Fruit fly (Drosophila melanogaster): Measurements from ENCODE around the gene CG14731.

CG14731 gene

dm6 chr3R:11977336-11977678 lies 46.2 kb downstream of the CG14731 start (continued):
- TF ChIP-seq fd59A (GFP tag; optimal IDR thresholded peaks at IDR 0.05) (no peak), CG6163 (GFP tag; IDR thresholded peaks at IDR 0.05) (0 out of 3 replicates have a peak, but pooled peaks have one; percentile 6), CG3919 (GFP tag; optimal IDR thresholded peaks at IDR 0.05) (peak; percentile 34), CG31627 (GFP tag; optimal IDR thresholded peaks at IDR 0.05) (no peak), CG34406 (GFP tag; optimal IDR thresholded peaks at IDR 0.05) (peak; percentile 18), Eip75B (GFP tag; optimal IDR thresholded peaks at IDR 0.05) (no peak), Ets21C (GFP tag; optimal IDR thresholded peaks at IDR 0.05) (no peak), Lpt (GFP tag; optimal IDR thresholded peaks at IDR 0.05) (no peak), net (GFP tag; optimal IDR thresholded peaks at IDR 0.05) (no peak), pdm3 (GFP tag; optimal IDR thresholded peaks at IDR 0.05) (no peak), cyc (GFP tag; optimal IDR thresholded peaks at IDR 0.05) (no peak), Hr39 (GFP tag; optimal IDR thresholded peaks at IDR 0.05) (no peak), Gug (GFP tag; IDR thresholded peaks at IDR 0.05) (no peak), acj6 (GFP tag; optimal IDR thresholded peaks at IDR 0.05) (peak; percentile 27), topi (GFP tag; optimal IDR thresholded peaks at IDR 0.05) (no peak), Hr4 (GFP tag; optimal IDR thresholded peaks at IDR 0.05) (peak; percentile 41), Ets96B (tag; optimal IDR thresholded peaks at IDR 0.05) (peak; percentile 27), Blimp-1 (GFP tag; optimal IDR thresholded peaks at IDR 0.05) (no peak), salr (GFP tag; optimal IDR thresholded peaks at IDR 0.05) (peak in 1 of 2 experiments; percentile 18), CG11762 (GFP tag; optimal IDR thresholded peaks at IDR 0.05; ENCODE audit: insufficient read depth) (no peak), achi (GFP tag; optimal IDR thresholded peaks at IDR 0.05) (peak; percentile 38), CG6854 (GFP tag; optimal IDR thresholded peaks at IDR 0.05) (no peak), Met (GFP tag; optimal IDR thresholded peaks at IDR 0.05) (no peak), fd85E (GFP tag; optimal IDR thresholded peaks at IDR 0.05) (no peak), CG32006 (GFP tag; optimal IDR thresholded peaks at IDR 0.05) (peak; percentile 55), Smox (GFP tag; optimal IDR thresholded peaks at IDR 0.05) (no peak), CG6792 (GFP tag; optimal IDR thresholded peaks at IDR 0.05) (no peak), dac (GFP tag; optimal IDR thresholded peaks at IDR 0.05) (no peak)

- TF ChIP-seq CG16779 (tag; optimal IDR thresholded peaks at IDR 0.05), result no peak
- TF ChIP-seq svp (GFP tag), result peak; percentile 92
- TF ChIP-seq fkh (GFP tag; optimal IDR thresholded peaks at IDR 0.05), result no peak
- peak; percentile 5 for TF ChIP-seq vri (GFP tag; optimal IDR thresholded peaks at IDR 0.05)
- no peak for TF ChIP-seq spab (GFP tag; optimal IDR thresholded peaks at IDR 0.05)
Measured at dm6 chr3R:11978278-11978677, 47.2 kb downstream of the CG14731 start.

- peak; percentile 59 for TF ChIP-seq CG1621 (tag; optimal IDR thresholded peaks at IDR 0.05)
- no peak for TF ChIP-seq Sox15 (GFP tag; optimal IDR thresholded peaks at IDR 0.05)
- 0 out of 2 replicates have a peak, but pooled peaks have one; percentile 22 for TF ChIP-seq CG15336 (GFP tag; IDR thresholded peaks at IDR 0.05)
- peak; percentile 32 for TF ChIP-seq CG11762 (GFP tag; optimal IDR thresholded peaks at IDR 0.05; ENCODE audit: insufficient read depth)
- peak; percentile 62 for TF ChIP-seq Met (GFP tag; optimal IDR thresholded peaks at IDR 0.05)
- peak; percentile 14 for TF ChIP-seq vri (GFP tag; optimal IDR thresholded peaks at IDR 0.05)
- TF ChIP-seq Gug (GFP tag; IDR thresholded peaks at IDR 0.05), result 0 out of 2 replicates have a peak, but pooled peaks have one; percentile 20
- TF ChIP-seq dsx (GFP tag; optimal IDR thresholded peaks at IDR 0.05; ENCODE audit: poor library complexity, severe bottlenecking), result peak; percentile 24
- peak; percentile 46 for TF ChIP-seq esn (GFP tag; optimal IDR thresholded peaks at IDR 0.05)
- peak; percentile 41 for TF ChIP-seq CG10631 (GFP tag; optimal IDR thresholded peaks at IDR 0.05)
- no peak for TF ChIP-seq CG9139 (GFP tag; optimal IDR thresholded peaks at IDR 0.05)
- TF ChIP-seq Ets96B (tag; optimal IDR thresholded peaks at IDR 0.05), result peak; percentile 59
- peak in 1 of 2 experiments; percentile 21 for TF ChIP-seq ss (GFP tag; optimal IDR thresholded peaks at IDR 0.05)
- TF ChIP-seq Eip75B (GFP tag; optimal IDR thresholded peaks at IDR 0.05), result peak; percentile 49
- no peak for TF ChIP-seq CG11294 (GFP tag; IDR thresholded peaks at IDR 0.05)
- TF ChIP-seq svp (GFP tag), result peak; percentile 82
- TF ChIP-seq Ets21C (GFP tag; optimal IDR thresholded peaks at IDR 0.05), result peak; percentile 26
- TF ChIP-seq pdm3 (GFP tag; optimal IDR thresholded peaks at IDR 0.05), result peak; percentile 46
- TF ChIP-seq Sox14 (GFP tag; optimal IDR thresholded peaks at IDR 0.05), result peak; percentile 50
- peak; percentile 45 for TF ChIP-seq CG6792 (GFP tag; optimal IDR thresholded peaks at IDR 0.05)
- TF ChIP-seq CG6276 (GFP tag; optimal IDR thresholded peaks at IDR 0.05), result no peak
- no peak for TF ChIP-seq Eip93F (GFP tag; optimal IDR thresholded peaks at IDR 0.05)
- TF ChIP-seq Hr38 (GFP tag; optimal IDR thresholded peaks at IDR 0.05), result no peak
- peak; percentile 64 for TF ChIP-seq Sox102F (GFP tag; optimal IDR thresholded peaks at IDR 0.05)
- TF ChIP-seq CG3919 (GFP tag; optimal IDR thresholded peaks at IDR 0.05), result peak; percentile 52
- peak; percentile 54 for TF ChIP-seq topi (GFP tag; optimal IDR thresholded peaks at IDR 0.05)
Measured at dm6 chr3R:11979879-11980571, 49.0 kb downstream of the CG14731 start, which contains the start of gene CG18547. Gene CG18547, minus strand, starts transcription at chr3R:11980390.
